Worm (Caenorhabditis elegans) whole organism, mixed stage, embryonic: ENCODE results near the gene gsr-1.

Experiments
- M03D4.4 ChIP-seq: sonication (generic microtip); optimal IDR thresholded peaks from 2 replicates; lab custom pipeline; 2017; ENCODE audit warnings: mild to moderate bottlenecking, missing genetic modification characterization, missing compliant biosample characterization
- bed-3 ChIP-seq: fragments of 200-800 bp; sonication (Bioruptor generic); optimal IDR thresholded peaks from 3 replicates; lab custom pipeline; 2018; ENCODE audit warnings: mild to moderate bottlenecking, missing genetic modification characterization, moderate library complexity, missing compliant biosample characterization
- blmp-1 ChIP-seq: fragments of 150-350 bp; optimal IDR thresholded peaks from 2 replicates; lab custom pipeline; 2014; ENCODE audit warnings: missing biosample characterization, missing genetic modification characterization
- ceh-39 ChIP-seq: fragments of 150-350 bp; optimal IDR thresholded peaks from 2 replicates; lab custom pipeline; 2014; ENCODE audit warnings: missing biosample characterization, missing genetic modification characterization
- ceh-43 ChIP-seq: fragments of 200-800 bp; sonication (Bioruptor generic); optimal IDR thresholded peaks from 2 replicates; lab custom pipeline; 2018; ENCODE audit warnings: mild to moderate bottlenecking, missing genetic modification characterization, moderate library complexity, missing compliant biosample characterization
- ceh-83 ChIP-seq: fragments of 200-800 bp; sonication (Bioruptor generic); optimal IDR thresholded peaks from 2 replicates; lab custom pipeline; 2018; ENCODE audit warnings: mild to moderate bottlenecking, missing genetic modification characterization, missing compliant biosample characterization
- ces-1 ChIP-seq: fragments of 150-350 bp; optimal IDR thresholded peaks from 2 replicates; lab custom pipeline; 2014; ENCODE audit warnings: missing biosample characterization, missing genetic modification reagents, missing genetic modification characterization
- cnd-1 ChIP-seq: fragments of 200-800 bp; sonication (Bioruptor generic); optimal IDR thresholded peaks from 2 replicates; lab custom pipeline; 2018; ENCODE audit warnings: mild to moderate bottlenecking, missing genetic modification characterization, missing compliant biosample characterization
- drap-1 ChIP-seq: fragments of 200-800 bp; sonication (Bioruptor generic); optimal IDR thresholded peaks from 3 replicates; lab custom pipeline; 2018; ENCODE audit warnings: mild to moderate bottlenecking, missing genetic modification characterization, missing compliant biosample characterization
- elt-1 ChIP-seq: sonication (generic microtip); optimal IDR thresholded peaks from 2 replicates; lab custom pipeline; 2017; ENCODE audit warnings: missing genetic modification characterization, mild to moderate bottlenecking, missing compliant biosample characterization, antibody characterized with exemption, moderate library complexity, borderline replicate concordance; ENCODE audit not compliant: insufficient read depth
- elt-3 ChIP-seq: fragments of 150-350 bp; optimal IDR thresholded peaks from 2 replicates; lab custom pipeline; 2014; ENCODE audit warnings: missing biosample characterization, missing genetic modification characterization
- flh-1 ChIP-seq: fragments of 200-800 bp; sonication (Bioruptor generic); optimal IDR thresholded peaks from 2 replicates; lab custom pipeline; 2018; ENCODE audit warnings: mild to moderate bottlenecking, missing genetic modification characterization, moderate library complexity, missing compliant biosample characterization
- ham-2 ChIP-seq: fragments of 200-800 bp; sonication (Bioruptor generic); optimal IDR thresholded peaks from 2 replicates; lab custom pipeline; 2018; ENCODE audit warnings: mild to moderate bottlenecking, missing genetic modification characterization, missing compliant biosample characterization
- hlh-1 ChIP-seq: fragments of 150-350 bp; optimal IDR thresholded peaks from 2 replicates; lab custom pipeline; 2014; ENCODE audit warnings: missing biosample characterization, missing genetic modification reagents, missing genetic modification characterization
- lin-13 ChIP-seq: fragments of 150-350 bp; optimal IDR thresholded peaks from 2 replicates; lab custom pipeline; 2014; ENCODE audit warnings: missing biosample characterization, missing genetic modification characterization
- lin-32 ChIP-seq: fragments of 200-800 bp; sonication (Bioruptor generic); optimal IDR thresholded peaks from 2 replicates; lab custom pipeline; 2018; ENCODE audit warnings: mild to moderate bottlenecking, missing genetic modification characterization, missing compliant biosample characterization
- lsy-2 ChIP-seq: fragments of 150-350 bp; optimal IDR thresholded peaks from 2 replicates; lab custom pipeline; 2014; ENCODE audit warnings: missing biosample characterization, missing genetic modification characterization
- mab-5 ChIP-seq: fragments of 150-350 bp; optimal IDR thresholded peaks from 2 replicates; lab custom pipeline; 2014; ENCODE audit warnings: missing biosample characterization, missing genetic modification characterization
- mls-2 ChIP-seq: sonication (generic microtip); optimal IDR thresholded peaks from 2 replicates; lab custom pipeline; 2016; ENCODE audit warnings: mild to moderate bottlenecking, missing genetic modification characterization, moderate library complexity, missing compliant biosample characterization
- nhr-12 ChIP-seq: fragments of 150-350 bp; optimal IDR thresholded peaks from 2 replicates; lab custom pipeline; 2014; ENCODE audit warnings: missing biosample characterization, missing genetic modification characterization
- nhr-2 ChIP-seq: fragments of 150-350 bp; optimal IDR thresholded peaks from 2 replicates; lab custom pipeline; 2014; ENCODE audit warnings: missing biosample characterization, missing genetic modification characterization
- nhr-237 ChIP-seq: fragments of 150-350 bp; optimal IDR thresholded peaks from 2 replicates; lab custom pipeline; 2014; ENCODE audit warnings: missing biosample characterization, missing genetic modification characterization
- nhr-28 ChIP-seq: fragments of 150-350 bp; optimal IDR thresholded peaks from 2 replicates; lab custom pipeline; 2014; ENCODE audit warnings: missing biosample characterization, missing genetic modification characterization
- nhr-76 ChIP-seq: sonication (generic microtip); optimal IDR thresholded peaks from 2 replicates; lab custom pipeline; 2017; ENCODE audit warnings: missing biosample characterization, missing genetic modification characterization
- pha-4 ChIP-seq: fragments of 150-350 bp; optimal IDR thresholded peaks from 2 replicates; lab custom pipeline; 2018; ENCODE audit warnings: missing biosample characterization, missing genetic modification reagents, missing genetic modification characterization
- sem-2 ChIP-seq: fragments of 200-800 bp; sonication (Bioruptor generic); optimal IDR thresholded peaks from 2 replicates; lab custom pipeline; 2018; ENCODE audit warnings: mild to moderate bottlenecking, missing genetic modification characterization, missing compliant biosample characterization
- snpc-4 ChIP-seq: fragments of 150-350 bp; optimal IDR thresholded peaks from 2 replicates; lab custom pipeline; 2014; ENCODE audit warnings: missing biosample characterization, missing genetic modification characterization
- sptf-1 ChIP-seq: sonication (generic microtip); optimal IDR thresholded peaks from 2 replicates; lab custom pipeline; 2017; ENCODE audit warnings: mild to moderate bottlenecking, missing genetic modification characterization, moderate library complexity, missing compliant biosample characterization
- tbx-8 ChIP-seq: fragments of 200-800 bp; sonication (Bioruptor generic); optimal IDR thresholded peaks from 2 replicates; lab custom pipeline; 2018; ENCODE audit warnings: mild to moderate bottlenecking, missing genetic modification characterization, moderate library complexity, missing compliant biosample characterization
- unc-120 ChIP-seq: sonication (generic microtip); optimal IDR thresholded peaks from 2 replicates; lab custom pipeline; 2017; ENCODE audit warnings: missing genetic modification characterization, missing compliant biosample characterization; ENCODE audit not compliant: poor library complexity, severe bottlenecking
- unc-39 ChIP-seq: fragments of 150-350 bp; optimal IDR thresholded peaks from 2 replicates; lab custom pipeline; 2014; ENCODE audit warnings: missing biosample characterization, missing genetic modification characterization
- unc-62 ChIP-seq: fragments of 150-350 bp; optimal IDR thresholded peaks from 2 replicates; lab custom pipeline; 2014; ENCODE audit warnings: missing biosample characterization, missing genetic modification reagents, missing genetic modification characterization
- zip-8 ChIP-seq: fragments of 150-350 bp; optimal IDR thresholded peaks from 2 replicates; lab custom pipeline; 2014; ENCODE audit warnings: missing biosample characterization, missing genetic modification characterization
- ztf-11 ChIP-seq: fragments of 150-350 bp; optimal IDR thresholded peaks from 2 replicates; lab custom pipeline; 2014; ENCODE audit warnings: missing biosample characterization, missing genetic modification characterization

The gsr-1 gene

DNA sequence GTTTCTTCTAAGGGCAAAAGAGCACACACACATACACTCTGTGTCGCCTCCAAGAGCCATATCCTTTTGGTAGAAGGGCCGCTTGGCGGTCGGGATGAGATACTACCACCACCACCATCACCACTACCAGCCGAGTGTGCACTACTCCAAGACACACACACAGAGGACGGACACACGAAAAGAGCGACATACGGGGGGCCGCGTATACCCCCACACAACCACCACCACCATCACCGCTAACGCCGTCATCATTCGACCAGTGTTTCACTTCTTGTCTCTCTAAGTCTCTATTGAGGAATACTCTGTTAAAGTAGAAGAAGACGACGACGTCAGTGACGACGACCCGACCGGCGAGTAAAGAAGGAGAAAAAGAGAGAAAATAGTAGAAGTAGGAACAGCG is 30.1 kb upstream of the gsr-1 start:
- TF ChIP-seq unc-39 (tag; lab: Kevin White, UChicago) (peak; percentile 29), nhr-28 (tag; lab: Kevin White, UChicago) (no peak), ceh-83 (GFP tag; lab: Kevin White, UChicago) (peak; percentile 63), lin-32 (GFP tag; lab: Kevin White, UChicago) (no peak), pha-4 (tag; lab: Kevin White, UChicago) (no peak), lsy-2 (no peak), lin-13 (tag; lab: Kevin White, UChicago) (no peak), hlh-1 (tag; lab: Kevin White, UChicago) (no peak), ceh-39 (no peak), cnd-1 (tag; lab: Kevin White, UChicago) (peak; percentile 73), ham-2 (GFP tag; lab: Kevin White, UChicago) (peak; percentile 40), elt-1 (tag; lab: Kevin White, UChicago) (no peak), nhr-237 (tag; lab: Kevin White, UChicago) (no peak), tbx-8 (GFP tag; lab: Kevin White, UChicago) (no peak), sptf-1 (tag; lab: Kevin White, UChicago) (peak; percentile 40), elt-3 (no peak), ztf-11 (tag; lab: Kevin White, UChicago) (no peak), zip-8 (no peak), nhr-2 (tag; lab: Kevin White, UChicago) (peak; percentile 23), ces-1 (GFP tag; lab: Kevin White, UChicago) (peak; percentile 32), M03D4.4 (tag; lab: Kevin White, UChicago) (no peak), bed-3 (GFP tag; lab: Kevin White, UChicago) (no peak), mab-5 (tag; lab: Kevin White, UChicago) (no peak), sem-2 (GFP tag; lab: Kevin White, UChicago) (peak; percentile 41), nhr-76 (no peak), ceh-43 (GFP tag; lab: Kevin White, UChicago) (no peak), snpc-4 (tag; lab: Kevin White, UChicago) (no peak), drap-1 (GFP tag; lab: Kevin White, UChicago) (peak; percentile 50), flh-1 (GFP tag; lab: Kevin White, UChicago) (no peak), unc-62 (GFP tag; lab: Kevin White, UChicago) (no peak), mls-2 (tag; lab: Kevin White, UChicago) (peak; percentile 45)
- TF ChIP-seq, all 35 proteins: peak for 10

DNA sequence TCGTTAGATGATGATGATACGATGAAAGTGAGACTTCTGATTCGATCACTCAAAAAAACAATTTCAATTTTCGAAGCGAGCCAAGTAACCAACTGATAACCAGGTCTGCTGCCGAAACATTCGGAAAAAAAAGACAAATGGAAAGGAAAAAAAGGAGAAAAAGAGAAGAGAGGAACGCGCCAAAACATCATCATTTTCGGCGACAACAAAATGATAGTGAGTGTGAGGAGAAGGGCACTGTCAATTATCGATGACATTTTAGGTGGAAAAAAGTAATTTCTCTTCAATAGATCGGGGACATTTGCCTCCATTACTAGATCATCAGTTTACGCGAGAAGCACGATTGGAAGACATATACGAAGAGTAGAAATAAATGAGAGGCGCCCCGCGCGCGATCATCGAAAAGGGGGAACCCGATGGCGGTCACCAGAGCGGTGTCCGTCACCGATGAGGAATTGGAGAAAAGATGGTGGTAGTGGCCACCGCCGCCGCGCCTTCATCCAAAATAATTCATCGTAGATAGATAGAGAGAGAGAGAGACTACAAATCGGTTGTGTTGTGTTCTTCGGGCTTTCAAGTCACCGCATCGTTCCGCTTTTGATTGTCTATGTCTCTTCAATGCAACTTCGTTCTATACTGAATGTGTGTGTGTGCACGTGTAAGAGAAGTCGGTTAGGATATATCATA is 29.4 kb upstream of the gsr-1 start:
- TF ChIP-seq ceh-83 (GFP tag; lab: Kevin White, UChicago) (no peak), nhr-2 (tag; lab: Kevin White, UChicago) (no peak), lsy-2 (no peak), nhr-76 (no peak), ceh-39 (no peak), ham-2 (GFP tag; lab: Kevin White, UChicago) (no peak), mab-5 (tag; lab: Kevin White, UChicago) (no peak), unc-120 (tag; lab: Kevin White, UChicago) (no peak), lin-32 (GFP tag; lab: Kevin White, UChicago) (no peak), ceh-43 (GFP tag; lab: Kevin White, UChicago) (no peak), blmp-1 (tag; lab: Kevin White, UChicago) (no peak), nhr-28 (tag; lab: Kevin White, UChicago) (no peak), drap-1 (GFP tag; lab: Kevin White, UChicago) (no peak), sptf-1 (tag; lab: Kevin White, UChicago) (no peak), pha-4 (tag; lab: Kevin White, UChicago) (no peak), ztf-11 (tag; lab: Kevin White, UChicago) (no peak), unc-62 (GFP tag; lab: Kevin White, UChicago) (no peak), nhr-237 (tag; lab: Kevin White, UChicago) (no peak), tbx-8 (GFP tag; lab: Kevin White, UChicago) (no peak), mls-2 (tag; lab: Kevin White, UChicago) (no peak)

DNA sequence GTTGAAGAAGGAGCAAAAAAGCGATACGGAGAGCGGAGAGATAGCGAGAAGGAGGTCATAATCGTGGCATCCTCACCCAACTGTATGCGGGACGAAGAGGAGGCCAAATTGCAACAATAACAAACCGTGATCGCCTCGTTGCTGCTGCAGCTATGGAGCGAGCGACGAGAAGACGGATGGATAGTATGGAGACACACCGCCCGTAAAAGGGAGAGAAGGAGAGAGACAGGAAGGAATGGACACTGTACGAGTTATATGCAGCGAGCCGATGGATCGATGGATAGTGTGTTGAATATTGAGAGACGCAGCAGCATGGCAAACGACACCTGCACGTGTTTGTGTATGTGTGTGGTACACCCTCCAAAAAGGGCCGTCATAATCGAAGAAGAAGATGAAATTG is 26.9 kb upstream of the gsr-1 start:
- TF ChIP-seq drap-1 (GFP tag; lab: Kevin White, UChicago) = no peak
- TF ChIP-seq pha-4 (tag; lab: Kevin White, UChicago) = no peak
- TF ChIP-seq elt-1 (tag; lab: Kevin White, UChicago) = no peak
- no peak for TF ChIP-seq lsy-2
- TF ChIP-seq hlh-1 (tag; lab: Kevin White, UChicago) = peak; percentile 10
- no peak for TF ChIP-seq ces-1 (GFP tag; lab: Kevin White, UChicago)
- no peak for TF ChIP-seq lin-13 (tag; lab: Kevin White, UChicago)
- TF ChIP-seq lin-32 (GFP tag; lab: Kevin White, UChicago) = peak; percentile 55
- TF ChIP-seq M03D4.4 (tag; lab: Kevin White, UChicago) = peak; percentile 1
- TF ChIP-seq nhr-28 (tag; lab: Kevin White, UChicago) = no peak
- no peak for TF ChIP-seq flh-1 (GFP tag; lab: Kevin White, UChicago)
- TF ChIP-seq elt-3 = no peak
- no peak for TF ChIP-seq nhr-12 (tag; lab: Kevin White, UChicago)
- no peak for TF ChIP-seq ceh-39
- TF ChIP-seq unc-62 (GFP tag; lab: Kevin White, UChicago) = no peak
- TF ChIP-seq ceh-43 (GFP tag; lab: Kevin White, UChicago) = no peak
- no peak for TF ChIP-seq snpc-4 (tag; lab: Kevin White, UChicago)
- TF ChIP-seq ham-2 (GFP tag; lab: Kevin White, UChicago) = peak; percentile 89
- TF ChIP-seq nhr-2 (tag; lab: Kevin White, UChicago) = peak; percentile 72
- peak; percentile 20 for TF ChIP-seq cnd-1 (tag; lab: Kevin White, UChicago)
- no peak for TF ChIP-seq ztf-11 (tag; lab: Kevin White, UChicago)
- peak; percentile 4 for TF ChIP-seq sem-2 (GFP tag; lab: Kevin White, UChicago)
- TF ChIP-seq, all 35 proteins: peak for 7
